Worm (Caenorhabditis elegans): ENCODE measurements around the gene hpo-31.

- TF ChIP-seq ama-1 (optimal IDR thresholded peaks at IDR 0.05) = no peak
- peak; percentile 25 for TF ChIP-seq nfya-1 (tag; optimal IDR thresholded peaks at IDR 0.05)
- TF ChIP-seq C08G9.2 (tag; optimal IDR thresholded peaks at IDR 0.05) = no peak
- TF ChIP-seq dve-1 (tag; optimal IDR thresholded peaks at IDR 0.05) = no peak
- TF ChIP-seq ceh-18 (tag; optimal IDR thresholded peaks at IDR 0.05) = no peak
- TF ChIP-seq elt-2 (tag; optimal IDR thresholded peaks at IDR 0.05) = peak; percentile 41
- no peak for TF ChIP-seq nhr-11 (tag; optimal IDR thresholded peaks at IDR 0.05)
- TF ChIP-seq lin-11 (tag; optimal IDR thresholded peaks at IDR 0.05) = no peak
- TF ChIP-seq ceh-2 (tag; optimal IDR thresholded peaks at IDR 0.05) = no peak
- no peak for TF ChIP-seq ets-4 (tag; optimal IDR thresholded peaks at IDR 0.05)
- TF ChIP-seq unc-86 (tag; optimal IDR thresholded peaks at IDR 0.05) = no peak
- TF ChIP-seq ceh-9 (tag; optimal IDR thresholded peaks at IDR 0.05) = no peak
These were observed 3.9 kb upstream of the hpo-31 start, which contains the start of gene sel-10 for ce11 chrV:13818824-13819408.
